Fruit fly (Drosophila melanogaster): ENCODE data around the gene CG46412.
A peak's percentile ranks its signal among the peaks of the same experiment; 100 is the strongest.

The CG46412 gene

DNA sequence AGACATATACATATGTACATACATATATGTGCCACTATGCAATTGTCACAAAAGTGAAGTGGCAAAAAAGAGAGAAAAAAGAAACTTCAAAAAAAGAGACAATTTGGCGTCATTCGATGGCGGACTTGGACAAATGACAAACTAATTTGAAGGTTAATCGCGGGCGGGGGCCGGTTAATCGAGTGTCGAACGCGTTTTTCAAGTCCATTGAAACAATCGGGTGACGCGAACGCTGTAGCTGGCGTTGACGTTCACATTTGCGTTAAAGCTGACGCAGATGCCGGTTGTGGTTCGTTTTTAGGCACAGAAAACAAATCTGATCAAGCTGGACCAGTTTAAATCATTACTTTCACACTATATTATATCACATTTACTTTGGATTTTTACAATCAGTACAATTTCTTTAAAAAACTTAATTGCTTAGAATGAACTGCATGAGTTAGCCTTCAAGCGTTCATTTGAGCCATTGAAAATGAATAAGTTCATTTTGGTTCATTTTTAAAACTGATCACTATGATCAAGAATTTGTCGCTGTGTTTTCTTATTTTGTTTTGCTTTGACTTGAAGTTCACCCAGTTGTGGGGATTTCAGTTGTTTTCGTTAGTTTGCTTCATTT is 30.1 kb downstream of the CG46412 start:
- TF ChIP-seq CG34367 (tag; optimal IDR thresholded peaks at IDR 0.05) (no peak), D1 (tag; optimal IDR thresholded peaks at IDR 0.05) (no peak), Pif1A (GFP tag; optimal IDR thresholded peaks at IDR 0.05) (peak; percentile 3), CG8301 (tag; optimal IDR thresholded peaks at IDR 0.05) (no peak), CG8159 (tag; optimal IDR thresholded peaks at IDR 0.05) (peak; percentile 16), Ets98B (GFP tag; IDR thresholded peaks at IDR 0.05) (no peak), Snoo (tag; optimal IDR thresholded peaks at IDR 0.05) (peak; percentile 39), CG32121 (GFP tag; IDR thresholded peaks at IDR 0.05) (no peak), CG12605 (GFP tag; IDR thresholded peaks at IDR 0.05) (no peak), CG15710 (tag; optimal IDR thresholded peaks at IDR 0.05) (peak; percentile 19), CG10348 (GFP tag; IDR thresholded peaks at IDR 0.05) (no peak), Pif1B (GFP tag; optimal IDR thresholded peaks at IDR 0.05) (no peak), CG17806 (tag; optimal IDR thresholded peaks at IDR 0.05) (peak; percentile 34)

- no peak for TF ChIP-seq CG12605 (GFP tag; IDR thresholded peaks at IDR 0.05)
- TF ChIP-seq Pif1A (GFP tag; optimal IDR thresholded peaks at IDR 0.05): no peak
- TF ChIP-seq Ets98B (GFP tag; IDR thresholded peaks at IDR 0.05): no peak
- peak; percentile 1 for TF ChIP-seq CG15710 (tag; optimal IDR thresholded peaks at IDR 0.05)
- TF ChIP-seq fd96Ca (GFP tag; IDR thresholded peaks at IDR 0.05): no peak
- TF ChIP-seq EcR (GFP tag; optimal IDR thresholded peaks at IDR 0.05): no peak
- peak; percentile 55 for TF ChIP-seq CG14655 (GFP tag; optimal IDR thresholded peaks at IDR 0.05)
- TF ChIP-seq CG32121 (GFP tag; IDR thresholded peaks at IDR 0.05): peak; percentile 34; the same call in 1 of the 2 replicates
- no peak; the same call in 2 of the 3 replicates for TF ChIP-seq CG4496 (GFP tag; IDR thresholded peaks at IDR 0.05)
- no peak for TF ChIP-seq Snoo (tag; optimal IDR thresholded peaks at IDR 0.05)
- no peak for TF ChIP-seq CG13204 (GFP tag; optimal IDR thresholded peaks at IDR 0.05)
- TF ChIP-seq Pif1B (GFP tag; optimal IDR thresholded peaks at IDR 0.05): no peak
- no peak for TF ChIP-seq D1 (tag; optimal IDR thresholded peaks at IDR 0.05)
- TF ChIP-seq CG8159 (tag; optimal IDR thresholded peaks at IDR 0.05): peak; percentile 6
- TF ChIP-seq CG8301 (tag; optimal IDR thresholded peaks at IDR 0.05): peak; percentile 39
- no peak for TF ChIP-seq rn (GFP tag; IDR thresholded peaks at IDR 0.05)
- no peak for TF ChIP-seq CG34367 (tag; optimal IDR thresholded peaks at IDR 0.05)
- TF ChIP-seq CG17806 (tag; optimal IDR thresholded peaks at IDR 0.05): peak; percentile 14
- TF ChIP-seq CG10348 (GFP tag; IDR thresholded peaks at IDR 0.05): no peak
Observed at dm6 chr3L:11531994-11532732, 31.7 kb downstream of the CG46412 start.

DNA sequence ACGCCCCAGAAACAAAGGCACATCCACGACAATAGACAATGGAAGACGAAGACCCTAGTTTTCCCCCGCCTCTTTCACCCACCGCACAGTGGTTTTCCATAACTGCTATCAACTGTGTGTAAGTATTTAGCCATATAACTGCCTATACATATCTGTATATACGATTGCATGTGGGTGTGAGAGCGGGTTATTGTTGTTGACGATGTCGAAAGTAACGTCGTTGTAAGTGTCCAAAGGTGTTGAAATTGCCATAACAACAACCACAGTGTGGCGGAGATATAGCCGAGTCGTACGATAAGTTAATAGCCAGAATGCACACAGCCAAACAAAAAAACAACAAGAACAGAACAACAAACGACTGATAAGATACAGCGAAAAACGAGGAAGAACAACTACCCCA is 32.6 kb downstream of the CG46412 start:
- TF ChIP-seq fd96Ca (GFP tag; IDR thresholded peaks at IDR 0.05) (peak; percentile 28; the same call in 1 of the 3 replicates), Pif1A (GFP tag; optimal IDR thresholded peaks at IDR 0.05) (no peak), CG4496 (GFP tag; IDR thresholded peaks at IDR 0.05) (peak; percentile 48; the same call in 2 of the 3 replicates), CG8159 (tag; optimal IDR thresholded peaks at IDR 0.05) (peak; percentile 11), D1 (tag; optimal IDR thresholded peaks at IDR 0.05) (no peak), Ets98B (GFP tag; IDR thresholded peaks at IDR 0.05) (0 out of 2 replicates have a peak, but pooled peaks have one; percentile 8), gl (tag; optimal IDR thresholded peaks at IDR 0.05) (no peak), CG13204 (GFP tag; optimal IDR thresholded peaks at IDR 0.05) (no peak)

- no peak for TF ChIP-seq rn (GFP tag; IDR thresholded peaks at IDR 0.05)
- no peak for TF ChIP-seq Ets98B (GFP tag; IDR thresholded peaks at IDR 0.05)
- no peak for TF ChIP-seq CG32121 (GFP tag; IDR thresholded peaks at IDR 0.05)
- TF ChIP-seq CG15710 (tag; optimal IDR thresholded peaks at IDR 0.05): no peak
- no peak for TF ChIP-seq fd96Ca (GFP tag; IDR thresholded peaks at IDR 0.05)
- TF ChIP-seq Pif1B (GFP tag; optimal IDR thresholded peaks at IDR 0.05): no peak
Observed at dm6 chr3L:11530370-11530769, 33.5 kb downstream of the CG46412 start.

DNA sequence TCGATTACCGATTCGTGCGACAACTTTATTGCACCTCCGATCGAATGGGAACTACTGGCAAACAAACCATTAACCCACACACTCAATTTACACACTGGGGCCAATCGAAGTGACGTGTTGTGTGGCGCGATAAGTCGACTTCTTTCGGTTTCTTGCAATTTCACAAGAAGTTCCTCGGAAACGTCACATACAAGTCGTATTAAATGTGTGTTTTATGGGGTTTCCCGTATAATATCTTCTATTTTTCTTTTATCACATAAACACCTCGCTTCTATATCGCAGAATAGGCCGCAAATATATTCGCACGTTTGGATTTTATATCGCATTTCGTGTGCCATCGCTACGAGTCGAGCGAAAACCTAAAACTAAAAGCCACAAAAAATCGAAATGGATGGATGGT is 34.2 kb downstream of the CG46412 start:
- no peak for TF ChIP-seq CG8159 (tag; optimal IDR thresholded peaks at IDR 0.05)
- TF ChIP-seq CG17806 (tag; optimal IDR thresholded peaks at IDR 0.05): no peak
- TF ChIP-seq CG10348 (GFP tag; IDR thresholded peaks at IDR 0.05): no peak
- TF ChIP-seq CG8301 (tag; optimal IDR thresholded peaks at IDR 0.05): no peak
- TF ChIP-seq CG34367 (tag; optimal IDR thresholded peaks at IDR 0.05): no peak
- no peak for TF ChIP-seq fd96Ca (GFP tag; IDR thresholded peaks at IDR 0.05)

DNA sequence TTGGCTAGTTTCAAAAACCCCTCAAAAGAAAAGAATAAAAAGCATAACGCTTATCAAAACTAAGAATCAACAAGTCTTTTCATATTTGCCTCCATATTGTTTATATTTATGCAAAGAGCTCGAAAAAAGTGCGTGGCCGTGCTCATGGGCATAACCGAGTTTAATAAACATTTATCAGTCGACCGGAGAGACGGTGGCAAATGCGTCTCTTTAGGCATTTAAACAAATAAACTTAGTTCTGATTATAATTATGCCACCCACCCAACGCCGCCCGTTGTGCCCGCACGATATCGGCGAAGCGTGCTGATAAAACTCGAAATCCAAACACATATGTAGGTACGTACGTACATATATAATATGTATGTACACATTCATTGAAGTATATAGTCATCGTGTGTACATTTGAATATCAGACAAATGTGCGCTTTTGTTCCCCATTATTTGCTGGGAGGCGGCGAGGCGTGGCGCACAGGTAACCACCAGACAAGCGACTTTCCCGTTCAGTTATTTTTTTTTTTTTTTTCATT is 35.4 kb downstream of the CG46412 start:
- TF ChIP-seq CG8301 (tag; optimal IDR thresholded peaks at IDR 0.05) (no peak), CG15710 (tag; optimal IDR thresholded peaks at IDR 0.05) (no peak), CG17806 (tag; optimal IDR thresholded peaks at IDR 0.05) (no peak), rn (GFP tag; IDR thresholded peaks at IDR 0.05) (no peak), CG9948 (tag; optimal IDR thresholded peaks at IDR 0.05) (no peak), fd96Ca (GFP tag; IDR thresholded peaks at IDR 0.05) (no peak), D1 (tag; optimal IDR thresholded peaks at IDR 0.05) (no peak), Ets98B (GFP tag; IDR thresholded peaks at IDR 0.05) (no peak)

Data from whole organism, pupa.